Worm (Caenorhabditis elegans) whole organism, early embryonic: ENCODE measurements around the gene F08C6.18.

Experiments
- B0310.2 ChIP-seq: sonication (generic microtip); optimal IDR thresholded peaks from 2 replicates; lab custom pipeline; 2016; ENCODE audit warnings: mild to moderate bottlenecking, missing genetic modification characterization, missing compliant biosample characterization
- F13C5.2 ChIP-seq: sonication (generic microtip); optimal IDR thresholded peaks from 2 replicates; lab custom pipeline; 2017; ENCODE audit warnings: mild to moderate bottlenecking, missing genetic modification characterization, inconsistent platforms, missing compliant biosample characterization
- aly-1 ChIP-seq: sonication (generic microtip); optimal IDR thresholded peaks from 2 replicates; lab custom pipeline; 2016; ENCODE audit warnings: missing genetic modification characterization, missing compliant biosample characterization
- ama-1 ChIP-seq: fragments of 150-350 bp; optimal IDR thresholded peaks from 2 replicates; lab custom pipeline; 2014
- ceh-13 ChIP-seq: fragments of 200-800 bp; sonication (Bioruptor generic); optimal IDR thresholded peaks from 2 replicates; lab custom pipeline; 2018; ENCODE audit warnings: mild to moderate bottlenecking, missing genetic modification characterization, missing compliant biosample characterization
- ceh-36 ChIP-seq: sonication (generic microtip); optimal IDR thresholded peaks from 2 replicates; lab custom pipeline; 2016; ENCODE audit warnings: missing genetic modification characterization, inconsistent platforms, missing compliant biosample characterization
- ets-7 ChIP-seq: sonication (generic microtip); optimal IDR thresholded peaks from 2 replicates; lab custom pipeline; 2016; ENCODE audit warnings: missing genotype, missing genetic modification characterization, missing compliant biosample characterization
- flt-1 ChIP-seq: fragments of 200-800 bp; sonication (Bioruptor generic); IDR thresholded peaks from 2 replicates; pipeline ENCODE4 v1.3.6; 2022; ENCODE audit warnings: missing genetic modification characterization, missing compliant biosample characterization
- hmbx-1 ChIP-seq: sonication (generic microtip); optimal IDR thresholded peaks from 2 replicates; lab custom pipeline; 2016; ENCODE audit warnings: mild to moderate bottlenecking, missing genetic modification characterization, missing compliant biosample characterization
- hmg-4 ChIP-seq: fragments of 200-800 bp; sonication (Bioruptor generic); optimal IDR thresholded peaks from 2 replicates; lab custom pipeline; 2018; ENCODE audit warnings: mild to moderate bottlenecking, missing genetic modification characterization, missing compliant biosample characterization
- hnd-1 ChIP-seq: sonication (generic microtip); optimal IDR thresholded peaks from 2 replicates; lab custom pipeline; 2016; ENCODE audit warnings: missing genetic modification characterization, missing compliant biosample characterization
- pes-1 ChIP-seq: fragments of 200-800 bp; sonication (Bioruptor generic); IDR thresholded peaks from 2 replicates; pipeline ENCODE4 v1.3.6; 2022; ENCODE audit warnings: missing genetic modification reagents, missing genetic modification characterization, missing compliant biosample characterization
- scrt-1 ChIP-seq: fragments of 200-800 bp; sonication (Bioruptor generic); IDR thresholded peaks from 2 replicates; pipeline ENCODE4 v1.3.6; 2022; ENCODE audit warnings: missing genetic modification characterization, missing compliant biosample characterization
- sea-1 ChIP-seq: fragments of 200-800 bp; sonication (Bioruptor generic); conservative IDR thresholded peaks from 2 replicates; pipeline ENCODE4 v1.3.6; 2022; ENCODE audit warnings: missing genetic modification characterization, missing compliant biosample characterization
- tbx-11 ChIP-seq: fragments of 200-800 bp; sonication (Bioruptor generic); IDR thresholded peaks from 2 replicates; pipeline ENCODE4 v1.3.6; 2022; ENCODE audit warnings: missing genetic modification characterization, missing compliant biosample characterization
- tbx-37 ChIP-seq: fragments of 200-800 bp; sonication (Bioruptor generic); conservative IDR thresholded peaks from 2 replicates; pipeline ENCODE4 v1.3.6; 2022; ENCODE audit warnings: missing genetic modification reagents, missing genetic modification characterization, missing compliant biosample characterization
- tra-4 ChIP-seq: sonication (generic microtip); optimal IDR thresholded peaks from 2 replicates; lab custom pipeline; 2017; ENCODE audit warnings: missing genetic modification characterization, missing compliant biosample characterization

The F08C6.18 gene

DNA sequence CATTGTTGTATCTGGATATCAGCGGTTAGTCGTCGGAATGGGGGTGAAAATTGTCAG, at the start of gene F08C6.18, which contains the start of gene unc-98:
Gene F08C6.18, minus strand, starts transcription at position 57 of the 57 bp plus-strand sequence.
Gene unc-98, minus strand, starts transcription at position 48 of the 57 bp plus-strand sequence.
- TF ChIP-seq aly-1 (tag; lab: Kevin White, UChicago) (no peak), ets-7 (tag; lab: Kevin White, UChicago) (no peak), ama-1 (lab: Kevin White, UChicago) (no peak), scrt-1 (GFP tag; lab: Robert Waterston, UW) (no peak), ceh-13 (GFP tag; lab: Kevin White, UChicago) (no peak), ceh-36 (no peak), tbx-11 (GFP tag; lab: Robert Waterston, UW) (no peak), F13C5.2 (tag; lab: Kevin White, UChicago) (no peak), hmg-4 (GFP tag; lab: Kevin White, UChicago) (no peak), tra-4 (tag; lab: Kevin White, UChicago) (no peak), hnd-1 (tag; lab: Kevin White, UChicago) (no peak), B0310.2 (no peak), hmbx-1 (tag; lab: Kevin White, UChicago) (no peak), pes-1 (GFP tag; lab: Robert Waterston, UW) (no peak), sea-1 (GFP tag; lab: Robert Waterston, UW) (no peak), tbx-37 (GFP tag; lab: Robert Waterston, UW) (no peak)

- TF ChIP-seq tra-4 (tag; lab: Kevin White, UChicago) (no peak), flt-1 (GFP tag; lab: Robert Waterston, UW) (no peak), tbx-11 (GFP tag; lab: Robert Waterston, UW) (no peak), pes-1 (GFP tag; lab: Robert Waterston, UW) (no peak), hnd-1 (tag; lab: Kevin White, UChicago) (no peak), scrt-1 (GFP tag; lab: Robert Waterston, UW) (no peak), hmbx-1 (tag; lab: Kevin White, UChicago) (no peak), tbx-37 (GFP tag; lab: Robert Waterston, UW) (no peak), ama-1 (lab: Kevin White, UChicago) (no peak), B0310.2 (no peak), F13C5.2 (tag; lab: Kevin White, UChicago) (no peak), ceh-36 (no peak), sea-1 (GFP tag; lab: Robert Waterston, UW) (no peak), aly-1 (tag; lab: Kevin White, UChicago) (no peak), ceh-13 (GFP tag; lab: Kevin White, UChicago) (no peak), ets-7 (tag; lab: Kevin White, UChicago) (no peak), hmg-4 (GFP tag; lab: Kevin White, UChicago) (no peak)
Measured at ce11 chrX:7614466-7614865, 41.0 kb upstream of the F08C6.18 start.

DNA sequence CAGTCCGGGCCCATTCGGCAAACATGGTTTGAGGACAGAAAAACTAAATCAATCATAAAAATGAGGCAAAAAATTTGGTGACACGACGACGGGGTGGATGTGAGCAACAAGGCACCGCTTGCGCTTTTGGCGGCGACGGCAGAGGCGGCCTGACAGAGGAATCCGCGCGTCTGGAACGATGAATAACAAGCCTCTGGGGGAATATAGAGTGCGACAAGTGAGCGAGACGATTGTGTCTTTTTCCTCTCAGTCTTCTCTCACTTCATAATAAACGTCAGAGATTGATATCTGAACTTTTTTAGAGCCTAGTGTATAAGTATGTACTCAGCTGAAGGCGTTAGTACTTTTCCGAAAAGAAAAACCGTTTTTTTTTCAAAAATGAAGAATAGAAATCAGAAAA, 34.6 kb upstream of the F08C6.18 start, which contains the start of gene twk-17:
Gene twk-17, minus strand, starts transcription at position 101 of the 400 bp plus-strand sequence.
- TF ChIP-seq ceh-36, result no peak
- TF ChIP-seq aly-1 (tag; lab: Kevin White, UChicago), result no peak
- TF ChIP-seq tbx-37 (GFP tag; lab: Robert Waterston, UW), result no peak
- no peak for TF ChIP-seq tbx-11 (GFP tag; lab: Robert Waterston, UW)
- no peak for TF ChIP-seq sea-1 (GFP tag; lab: Robert Waterston, UW)
- no peak for TF ChIP-seq tra-4 (tag; lab: Kevin White, UChicago)
- TF ChIP-seq hmg-4 (GFP tag; lab: Kevin White, UChicago), result no peak
- TF ChIP-seq ets-7 (tag; lab: Kevin White, UChicago), result no peak
- TF ChIP-seq B0310.2, result no peak
- TF ChIP-seq pes-1 (GFP tag; lab: Robert Waterston, UW), result no peak
- no peak for TF ChIP-seq hnd-1 (tag; lab: Kevin White, UChicago)
- TF ChIP-seq F13C5.2 (tag; lab: Kevin White, UChicago), result no peak
- TF ChIP-seq ceh-13 (GFP tag; lab: Kevin White, UChicago), result no peak
- no peak for TF ChIP-seq ama-1 (lab: Kevin White, UChicago)
- no peak for TF ChIP-seq flt-1 (GFP tag; lab: Robert Waterston, UW)
- TF ChIP-seq scrt-1 (GFP tag; lab: Robert Waterston, UW), result no peak

- TF ChIP-seq ama-1 (lab: Kevin White, UChicago) (no peak), scrt-1 (GFP tag; lab: Robert Waterston, UW) (no peak), pes-1 (GFP tag; lab: Robert Waterston, UW) (no peak), sea-1 (GFP tag; lab: Robert Waterston, UW) (no peak), hmg-4 (GFP tag; lab: Kevin White, UChicago) (no peak), ceh-13 (GFP tag; lab: Kevin White, UChicago) (no peak), tra-4 (tag; lab: Kevin White, UChicago) (no peak), ceh-36 (no peak), aly-1 (tag; lab: Kevin White, UChicago) (no peak), tbx-37 (GFP tag; lab: Robert Waterston, UW) (no peak), F13C5.2 (tag; lab: Kevin White, UChicago) (no peak), B0310.2 (no peak), tbx-11 (GFP tag; lab: Robert Waterston, UW) (no peak), flt-1 (GFP tag; lab: Robert Waterston, UW) (no peak), hmbx-1 (tag; lab: Kevin White, UChicago) (no peak), hnd-1 (tag; lab: Kevin White, UChicago) (no peak), ets-7 (tag; lab: Kevin White, UChicago) (no peak)
Measured at ce11 chrX:7596627-7597026, 23.2 kb upstream of the F08C6.18 start, which contains the start of gene C44E12.1. Gene C44E12.1, plus strand, starts transcription at chrX:7596927.

ce11 chrX:7596029-7596428, 22.6 kb upstream of the F08C6.18 start:
- no peak for TF ChIP-seq sea-1 (GFP tag; lab: Robert Waterston, UW)
- TF ChIP-seq B0310.2, result no peak
- TF ChIP-seq scrt-1 (GFP tag; lab: Robert Waterston, UW), result no peak
- TF ChIP-seq ceh-13 (GFP tag; lab: Kevin White, UChicago), result no peak
- TF ChIP-seq pes-1 (GFP tag; lab: Robert Waterston, UW), result no peak
- TF ChIP-seq hmbx-1 (tag; lab: Kevin White, UChicago), result no peak
- no peak for TF ChIP-seq F13C5.2 (tag; lab: Kevin White, UChicago)
- no peak for TF ChIP-seq hmg-4 (GFP tag; lab: Kevin White, UChicago)
- TF ChIP-seq hnd-1 (tag; lab: Kevin White, UChicago), result no peak
- TF ChIP-seq tbx-37 (GFP tag; lab: Robert Waterston, UW), result no peak
- TF ChIP-seq ama-1 (lab: Kevin White, UChicago), result no peak
- TF ChIP-seq aly-1 (tag; lab: Kevin White, UChicago), result no peak
- TF ChIP-seq ets-7 (tag; lab: Kevin White, UChicago), result no peak
- TF ChIP-seq tra-4 (tag; lab: Kevin White, UChicago), result no peak
- TF ChIP-seq ceh-36, result no peak

DNA sequence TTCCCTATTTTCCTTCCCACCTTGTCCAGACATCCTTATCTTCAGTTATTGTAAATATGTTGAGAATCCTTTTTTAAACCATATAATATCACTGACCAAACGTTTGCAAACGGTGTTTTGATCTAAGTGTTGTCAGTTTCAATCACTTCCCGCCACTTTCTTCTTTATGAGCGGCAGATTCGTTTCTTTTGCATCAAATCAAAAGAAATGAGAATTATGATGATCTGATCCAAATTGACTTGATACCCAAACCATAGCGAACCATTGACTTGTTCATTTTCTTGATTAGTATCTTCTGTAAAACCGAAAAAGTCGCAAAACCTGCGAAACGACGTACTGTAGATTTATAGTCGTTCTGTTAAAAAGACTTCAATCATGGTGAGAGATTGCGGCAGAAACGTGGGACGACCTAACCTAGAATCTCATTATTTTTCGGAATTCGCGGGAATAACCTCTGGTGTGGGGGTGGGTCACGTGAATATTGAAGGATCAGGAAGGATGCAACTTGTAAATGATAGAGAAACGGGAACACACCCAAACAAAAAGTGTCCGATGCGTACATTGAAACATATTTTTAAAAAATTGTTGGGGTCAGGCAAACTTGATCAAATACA, 20.6 kb upstream of the F08C6.18 start:
- TF ChIP-seq ceh-36 (no peak), flt-1 (GFP tag; lab: Robert Waterston, UW) (no peak)
